Fruit fly (Drosophila melanogaster) whole organism, wandering third instar larva: ENCODE data around the gene Cpr78Ca.
A peak's percentile ranks its signal among the peaks of the same experiment; 100 is the strongest.

Experiments used
- CG32264 ChIP-seq: fragments of 200-800 bp; sonication (Bioruptor generic); optimal IDR thresholded peaks from 2 replicates; lab custom pipeline; 2016; ENCODE audit warnings: missing biosample characterization, missing genetic modification characterization
- CG9705 ChIP-seq: fragments of 200-800 bp; sonication (Bioruptor generic); optimal IDR thresholded peaks from 2 replicates; lab custom pipeline; 2018; ENCODE audit warnings: missing biosample characterization, mild to moderate bottlenecking, missing genetic modification characterization
- CrebA ChIP-seq: fragments of 200-800 bp; sonication (Bioruptor generic); optimal IDR thresholded peaks from 2 replicates; lab custom pipeline; 2016; ENCODE audit warnings: missing biosample characterization, mild to moderate bottlenecking, missing genetic modification characterization, borderline replicate concordance
- Dfd ChIP-seq: fragments of >200 bp; optimal IDR thresholded peaks from 2 replicates; lab custom pipeline; 2017; ENCODE audit warnings: missing biosample characterization, missing genetic modification characterization
- Dif ChIP-seq: fragments of 200-275, 200-300 bp; sonication (Bioruptor generic); optimal IDR thresholded peaks from 2 replicates; lab custom pipeline; 2018; ENCODE audit warnings: missing biosample characterization, missing genetic modification characterization; ENCODE audit not compliant: partially characterized antibody
- HLH106 ChIP-seq: fragments of 200-800 bp; optimal IDR thresholded peaks from 3 replicates; lab custom pipeline; 2019; ENCODE audit warnings: missing biosample characterization, mild to moderate bottlenecking, missing genetic modification characterization, moderate library complexity
- Hr78 ChIP-seq: fragments of >200 bp; optimal IDR thresholded peaks from 2 replicates; lab custom pipeline; 2017; ENCODE audit warnings: missing biosample characterization, missing genetic modification characterization
- Hr83 ChIP-seq: fragments of 200-300 bp; sonication (Bioruptor generic); optimal IDR thresholded peaks from 2 replicates; lab custom pipeline; 2016; ENCODE audit warnings: missing biosample characterization, mild to moderate bottlenecking, missing genetic modification characterization, moderate library complexity; ENCODE audit not compliant: poor library complexity, severe bottlenecking
- Jra ChIP-seq: sonication (Bioruptor generic); optimal IDR thresholded peaks from 2 replicates; lab custom pipeline; 2016; ENCODE audit warnings: missing biosample characterization, missing genetic modification characterization
- Mio ChIP-seq: sonication (Bioruptor generic); optimal IDR thresholded peaks from 2 replicates; lab custom pipeline; 2016; ENCODE audit warnings: missing biosample characterization, missing genetic modification characterization
- Myc ChIP-seq: fragments of >200 bp; optimal IDR thresholded peaks from 2 replicates; lab custom pipeline; 2017
- N ChIP-seq: fragments of >200 bp; optimal IDR thresholded peaks from 2 replicates; lab custom pipeline; 2018; ENCODE audit warnings: missing biosample characterization, missing external identifiers, missing genetic modification characterization
- OdsH ChIP-seq: fragments of 200-800 bp; sonication (Bioruptor generic); optimal IDR thresholded peaks from 2 replicates; lab custom pipeline; 2016; ENCODE audit warnings: missing biosample characterization, mild to moderate bottlenecking, missing genetic modification characterization
- Rel ChIP-seq, 2 experiments: fragments of 200-800 bp; sonication (Bioruptor generic) in 1 of 2; optimal IDR thresholded peaks; 2 replicates in 1 of 2; 3 replicates in 1 of 2; lab custom pipeline; 2016 to 2019; ENCODE audit warnings: mild to moderate bottlenecking in 2 of 2, missing biosample characterization in 2 of 2, missing genetic modification characterization in 2 of 2, moderate library complexity in 1 of 2
- Sp1 ChIP-seq: fragments of 200-800 bp; sonication (Bioruptor generic); optimal IDR thresholded peaks from 3 replicates; lab custom pipeline; 2019; ENCODE audit warnings: missing biosample characterization, mild to moderate bottlenecking, missing genetic modification characterization, moderate library complexity
- Vsx2 ChIP-seq: fragments of 200-300, 225-300 bp; sonication (Bioruptor generic); optimal IDR thresholded peaks from 2 replicates; lab custom pipeline; 2018; ENCODE audit warnings: missing biosample characterization, missing genetic modification characterization; ENCODE audit not compliant: partially characterized antibody
- br ChIP-seq: fragments of 200-800 bp; sonication (Bioruptor generic); optimal IDR thresholded peaks from 2 replicates; lab custom pipeline; 2016; ENCODE audit warnings: missing biosample characterization, missing genetic modification characterization
- brk ChIP-seq: fragments of 200-800 bp; sonication (Bioruptor generic); optimal IDR thresholded peaks from 2 replicates; lab custom pipeline; 2016; ENCODE audit warnings: missing biosample characterization, mild to moderate bottlenecking, missing genetic modification characterization
- dmrt93B ChIP-seq: fragments of 200-800 bp; sonication (Bioruptor generic); optimal IDR thresholded peaks from 2 replicates; lab custom pipeline; 2018; ENCODE audit warnings: missing biosample characterization, mild to moderate bottlenecking, missing genetic modification characterization
- ey ChIP-seq: fragments of 200-800 bp; sonication (Bioruptor generic); optimal IDR thresholded peaks from 2 replicates; lab custom pipeline; 2016; ENCODE audit warnings: missing biosample characterization, missing genetic modification characterization
- foxo ChIP-seq, 2 experiments: fragments of 200-800 bp; sonication (Bioruptor generic); optimal IDR thresholded peaks; 2 replicates in 1 of 2; 3 replicates in 1 of 2; lab custom pipeline; 2016 to 2017; ENCODE audit warnings: missing biosample characterization in 2 of 2, missing genetic modification characterization in 2 of 2
- fru ChIP-seq: fragments of 200-800 bp; sonication (Bioruptor generic); optimal IDR thresholded peaks from 3 replicates; lab custom pipeline; 2016; ENCODE audit warnings: missing biosample characterization, mild to moderate bottlenecking, missing genetic modification characterization
- h ChIP-seq: fragments of 200-800 bp; sonication (Bioruptor generic); optimal IDR thresholded peaks from 3 replicates; lab custom pipeline; 2016; ENCODE audit warnings: missing biosample characterization, mild to moderate bottlenecking, missing genetic modification characterization
- pan ChIP-seq: fragments of >200 bp; optimal IDR thresholded peaks from 2 replicates; lab custom pipeline; 2017
- psq ChIP-seq: fragments of 200-800 bp; sonication (Bioruptor generic); optimal IDR thresholded peaks from 3 replicates; lab custom pipeline; 2017; ENCODE audit warnings: missing biosample characterization, mild to moderate bottlenecking, missing genetic modification characterization, moderate library complexity
- rgr ChIP-seq: fragments of 200-800 bp; sonication (Bioruptor generic); optimal IDR thresholded peaks from 3 replicates; lab custom pipeline; 2016; ENCODE audit warnings: missing biosample characterization, mild to moderate bottlenecking, missing genetic modification characterization
- sv ChIP-seq: fragments of 200-800 bp; sonication (Bioruptor generic); optimal IDR thresholded peaks from 3 replicates; lab custom pipeline; 2016; ENCODE audit warnings: missing biosample characterization, missing genetic modification characterization
- tai ChIP-seq: sonication (Bioruptor generic); optimal IDR thresholded peaks from 2 replicates; lab custom pipeline; 2016; ENCODE audit warnings: missing biosample characterization, missing genetic modification characterization
- usp ChIP-seq: fragments of >200 bp; optimal IDR thresholded peaks from 2 replicates; lab custom pipeline; 2017; ENCODE audit warnings: missing biosample characterization, missing genetic modification characterization
- woc ChIP-seq: sonication (Bioruptor generic); optimal IDR thresholded peaks from 2 replicates; lab custom pipeline; 2016; ENCODE audit warnings: missing biosample characterization, mild to moderate bottlenecking, missing genetic modification characterization

Cpr78Ca gene

dm6 chr3L:21292700-21293099 is at the start of gene Cpr78Ca:
Gene Cpr78Ca, minus strand, starts transcription at chr3L:21292800.
- TF ChIP-seq br (GFP tag; lab: Kevin White, UChicago): no peak
- TF ChIP-seq ey (GFP tag; lab: Kevin White, UChicago): no peak
- TF ChIP-seq, all 38 proteins: peak for 0

dm6 chr3L:21334999-21335631 is 42.5 kb upstream of the Cpr78Ca start, which contains the start of gene Tsr1:
Gene Tsr1, plus strand, starts transcription at chr3L:21335215.
- TF ChIP-seq N (no peak), Myc (peak; percentile 84)

dm6 chr3L:21324724-21325123 is 32.1 kb upstream of the Cpr78Ca start:
- TF ChIP-seq pan (lab: Kevin White, UChicago) (no peak), dmrt93B (GFP tag; lab: Kevin White, UChicago) (no peak)
- TF ChIP-seq, all 38 proteins: peak for 0

- peak; percentile 28 for TF ChIP-seq HLH106
- TF ChIP-seq Hr83 (GFP tag; lab: Kevin White, UChicago): no peak
- TF ChIP-seq CG9705: no peak
- peak; percentile 28 for TF ChIP-seq fru (GFP tag; lab: Kevin White, UChicago)
- TF ChIP-seq psq: no peak
- peak; percentile 38 for TF ChIP-seq ey (GFP tag; lab: Kevin White, UChicago)
- TF ChIP-seq Rel (GFP tag; optimal IDR thresholded peaks at IDR 0.05; lab: Kevin White, UChicago): no peak
- TF ChIP-seq Rel (tag; optimal IDR thresholded peaks at IDR 0.05; lab: Kevin White, UChicago): no peak
- TF ChIP-seq Jra (GFP tag; lab: Kevin White, UChicago): no peak
- peak; percentile 5 for TF ChIP-seq br (GFP tag; lab: Kevin White, UChicago)
- no peak for TF ChIP-seq Vsx2 (GFP tag; lab: Kevin White, UChicago)
- TF ChIP-seq tai (GFP tag; lab: Kevin White, UChicago): no peak
- TF ChIP-seq brk (GFP tag; lab: Kevin White, UChicago): no peak
- TF ChIP-seq foxo (GFP tag; optimal IDR thresholded peaks at IDR 0.05; lab: Kevin White, UChicago): peak in 1 of 2 experiments; percentile 25
- peak; percentile 6 for TF ChIP-seq OdsH
- TF ChIP-seq sv: no peak
Observed at dm6 chr3L:21321807-21322503, 29.4 kb upstream of the Cpr78Ca start.

- TF ChIP-seq usp (GFP tag; lab: Kevin White, UChicago) (no peak), Dfd (peak; percentile 98)
- TF ChIP-seq, all 38 proteins: peak for 1
Observed at dm6 chr3L:21319957-21320356, 27.4 kb upstream of the Cpr78Ca start.

dm6 chr3L:21319313-21319907 is 26.8 kb upstream of the Cpr78Ca start:
- no peak for TF ChIP-seq usp (GFP tag; lab: Kevin White, UChicago)
- no peak for TF ChIP-seq br (GFP tag; lab: Kevin White, UChicago)
- no peak for TF ChIP-seq HLH106

- no peak for TF ChIP-seq Dif (GFP tag; lab: Kevin White, UChicago)
- no peak for TF ChIP-seq CG32264 (GFP tag; lab: Kevin White, UChicago)
- TF ChIP-seq Hr78 (GFP tag; lab: Kevin White, UChicago): no peak
- TF ChIP-seq Sp1 (GFP tag; lab: Kevin White, UChicago): no peak
- no peak for TF ChIP-seq Vsx2 (GFP tag; lab: Kevin White, UChicago)
- no peak for TF ChIP-seq N
- no peak for TF ChIP-seq br (GFP tag; lab: Kevin White, UChicago)
- TF ChIP-seq h: no peak
- TF ChIP-seq ey (GFP tag; lab: Kevin White, UChicago): no peak
- no peak for TF ChIP-seq woc
- no peak for TF ChIP-seq Jra (GFP tag; lab: Kevin White, UChicago)
- TF ChIP-seq pan (lab: Kevin White, UChicago): no peak
- TF ChIP-seq brk (GFP tag; lab: Kevin White, UChicago): no peak
- TF ChIP-seq Hr83 (GFP tag; lab: Kevin White, UChicago): no peak
- no peak for TF ChIP-seq rgr (GFP tag; lab: Kevin White, UChicago)
- TF ChIP-seq CG9705: no peak
- TF ChIP-seq dmrt93B (GFP tag; lab: Kevin White, UChicago): no peak
- TF ChIP-seq CrebA (GFP tag; lab: Kevin White, UChicago): no peak
- no peak for TF ChIP-seq Mio
Observed at dm6 chr3L:21318474-21318873, 25.9 kb upstream of the Cpr78Ca start, which contains the start of gene Rab26. Gene Rab26, plus strand, starts transcription at chr3L:21318774.
